Worm (Caenorhabditis elegans): Measurements from ENCODE around the gene mltn-12.

mltn-12 gene

DNA sequence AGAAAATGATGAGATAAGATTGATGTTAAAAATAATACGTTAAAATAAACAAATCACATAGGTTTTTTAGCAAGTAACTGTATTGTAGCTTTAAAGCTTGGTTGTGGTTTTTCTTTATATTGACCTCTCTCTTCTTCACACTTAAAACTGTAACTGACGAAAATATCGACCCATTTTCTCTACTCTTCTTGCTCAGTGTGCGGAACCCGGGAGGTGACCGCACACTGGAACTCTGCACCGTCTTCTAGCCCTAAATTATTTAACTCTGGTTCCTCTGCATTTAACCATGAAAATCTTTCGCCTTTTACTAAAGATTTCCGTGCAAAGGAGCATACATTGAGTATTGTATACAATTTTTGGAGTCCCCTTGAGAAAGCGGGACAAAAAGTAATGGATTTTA is 1.6 kb downstream of the mltn-12 start:
- TF ChIP-seq flt-1 (GFP tag; IDR thresholded peaks at IDR 0.05), result no peak
- TF ChIP-seq ztf-29 (GFP tag; IDR thresholded peaks at IDR 0.05), result no peak
- no peak for TF ChIP-seq cog-1 (tag; optimal IDR thresholded peaks at IDR 0.05)
- TF ChIP-seq klf-2 (GFP tag; conservative IDR thresholded peaks at IDR 0.05), result no peak
- no peak for TF ChIP-seq T22C8.4 (GFP tag; IDR thresholded peaks at IDR 0.05)
- TF ChIP-seq med-1 (GFP tag; optimal IDR thresholded peaks at IDR 0.05; ENCODE audit: insufficient read depth), result no peak
- TF ChIP-seq ref-1 (GFP tag; conservative IDR thresholded peaks at IDR 0.05), result no peak
- TF ChIP-seq ztf-23 (GFP tag; IDR thresholded peaks at IDR 0.05), result no peak
- no peak for TF ChIP-seq tab-1 (GFP tag; IDR thresholded peaks at IDR 0.05)

DNA sequence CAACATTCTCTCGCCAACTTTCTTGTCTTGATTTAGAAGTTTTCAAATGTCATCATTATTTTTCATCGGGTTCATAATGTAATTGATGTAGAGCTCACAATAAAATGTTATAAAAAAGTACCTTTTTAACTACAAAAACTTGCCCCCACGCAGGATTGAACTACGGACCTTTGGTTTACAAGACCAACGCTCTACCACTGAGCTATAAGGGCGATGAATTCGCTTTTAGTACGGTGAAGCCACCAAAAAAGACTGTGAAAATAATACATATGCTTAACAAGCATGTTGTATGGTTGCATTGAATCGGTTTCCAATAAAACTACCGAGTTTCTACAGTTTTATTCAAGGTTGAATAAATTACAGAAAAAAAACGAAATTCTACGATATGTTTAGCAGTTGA is 7.8 kb downstream of the mltn-12 start:
- TF ChIP-seq ztf-29 (GFP tag; IDR thresholded peaks at IDR 0.05), result no peak
- no peak for TF ChIP-seq flt-1 (GFP tag; IDR thresholded peaks at IDR 0.05)
- TF ChIP-seq cog-1 (tag; optimal IDR thresholded peaks at IDR 0.05), result no peak
- TF ChIP-seq klf-2 (GFP tag; conservative IDR thresholded peaks at IDR 0.05), result no peak
- no peak for TF ChIP-seq T22C8.4 (GFP tag; IDR thresholded peaks at IDR 0.05)
- no peak for TF ChIP-seq tab-1 (GFP tag; IDR thresholded peaks at IDR 0.05)
- no peak for TF ChIP-seq ztf-23 (GFP tag; IDR thresholded peaks at IDR 0.05)
- TF ChIP-seq med-1 (GFP tag; optimal IDR thresholded peaks at IDR 0.05; ENCODE audit: insufficient read depth), result no peak
- TF ChIP-seq ref-1 (GFP tag; conservative IDR thresholded peaks at IDR 0.05), result no peak

DNA sequence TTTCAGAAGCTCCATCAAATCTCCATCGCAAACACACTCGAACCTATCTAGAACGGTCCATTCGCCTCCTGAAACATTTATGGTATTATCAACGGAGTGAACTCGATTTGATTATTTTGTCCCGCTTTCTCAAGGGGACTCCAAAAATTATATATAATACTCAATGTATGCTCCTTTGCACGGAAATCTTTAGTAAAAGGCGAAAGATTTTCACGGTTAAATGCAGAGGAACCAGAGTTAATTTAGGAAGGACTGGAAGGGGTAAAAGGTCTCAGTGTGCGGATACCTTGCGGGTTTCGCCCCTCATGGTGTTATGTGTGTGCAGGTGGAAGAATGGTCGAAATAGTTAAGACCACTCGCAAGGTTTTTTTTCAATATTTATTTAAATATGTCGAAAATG is 8.3 kb downstream of the mltn-12 start:
- TF ChIP-seq tab-1 (GFP tag; IDR thresholded peaks at IDR 0.05) (no peak), ztf-23 (GFP tag; IDR thresholded peaks at IDR 0.05) (no peak), flt-1 (GFP tag; IDR thresholded peaks at IDR 0.05) (no peak), klf-2 (GFP tag; conservative IDR thresholded peaks at IDR 0.05) (no peak), med-1 (GFP tag; optimal IDR thresholded peaks at IDR 0.05; ENCODE audit: insufficient read depth) (no peak), ztf-29 (GFP tag; IDR thresholded peaks at IDR 0.05) (no peak), cog-1 (tag; optimal IDR thresholded peaks at IDR 0.05) (no peak)

DNA sequence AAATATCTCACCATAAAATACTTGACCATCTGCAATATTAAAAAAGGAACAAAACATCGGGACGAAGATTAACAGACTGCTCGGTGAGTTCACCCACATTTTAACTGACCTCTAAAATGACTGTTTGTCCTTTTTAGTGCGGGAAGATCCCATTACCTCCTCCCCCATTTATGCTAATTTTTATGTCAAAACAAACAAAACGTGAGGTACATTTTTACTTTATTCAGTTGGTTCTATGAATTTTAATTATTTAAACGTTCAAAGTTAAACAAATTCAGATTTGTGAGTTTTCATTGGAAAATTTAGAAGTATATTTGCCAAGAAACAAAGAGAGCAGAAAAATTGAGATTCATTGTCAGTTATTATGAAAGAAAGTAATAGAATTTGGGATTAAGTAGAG is 9.8 kb downstream of the mltn-12 start, which contains the start of gene C53D6.8:
Gene C53D6.8 (minus strand): TSS at position 101 of the 400 bp plus-strand sequence.
- no peak for TF ChIP-seq flt-1 (GFP tag; IDR thresholded peaks at IDR 0.05)
- TF ChIP-seq tab-1 (GFP tag; IDR thresholded peaks at IDR 0.05), result no peak
- no peak for TF ChIP-seq cog-1 (tag; optimal IDR thresholded peaks at IDR 0.05)
- TF ChIP-seq med-1 (GFP tag; optimal IDR thresholded peaks at IDR 0.05; ENCODE audit: insufficient read depth), result no peak
- no peak for TF ChIP-seq ztf-29 (GFP tag; IDR thresholded peaks at IDR 0.05)
- TF ChIP-seq ztf-23 (GFP tag; IDR thresholded peaks at IDR 0.05), result no peak
- TF ChIP-seq ref-1 (GFP tag; conservative IDR thresholded peaks at IDR 0.05), result no peak
- no peak for TF ChIP-seq klf-2 (GFP tag; conservative IDR thresholded peaks at IDR 0.05)
- TF ChIP-seq T22C8.4 (GFP tag; IDR thresholded peaks at IDR 0.05), result no peak

DNA sequence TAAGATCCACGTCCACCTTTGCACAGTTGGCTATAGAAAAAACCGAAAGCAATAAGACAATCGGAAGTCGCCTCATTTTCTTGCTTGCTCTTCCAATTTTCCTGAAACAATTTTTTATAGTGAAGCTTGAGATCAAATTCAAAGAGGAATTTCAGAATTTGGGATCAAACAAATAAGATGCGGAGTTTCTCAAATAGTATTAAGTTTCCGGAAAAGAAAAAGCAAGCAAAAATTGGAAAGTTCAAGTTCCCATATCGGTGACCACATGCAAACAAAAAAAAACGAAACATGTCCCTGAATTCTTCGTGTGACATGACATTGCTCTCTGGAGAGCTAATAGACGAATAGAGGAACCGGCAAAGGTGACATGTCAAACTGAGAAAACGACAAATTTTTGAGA is 12.4 kb downstream of the mltn-12 start, which contains the start of gene unc-129:
Gene unc-129 (minus strand): TSS at position 101 of the 400 bp plus-strand sequence.
- TF ChIP-seq tab-1 (GFP tag; IDR thresholded peaks at IDR 0.05) (no peak), ztf-29 (GFP tag; IDR thresholded peaks at IDR 0.05) (no peak), ztf-23 (GFP tag; IDR thresholded peaks at IDR 0.05) (no peak), ref-1 (GFP tag; conservative IDR thresholded peaks at IDR 0.05) (no peak), T22C8.4 (GFP tag; IDR thresholded peaks at IDR 0.05) (no peak), flt-1 (GFP tag; IDR thresholded peaks at IDR 0.05) (no peak), klf-2 (GFP tag; conservative IDR thresholded peaks at IDR 0.05) (no peak), med-1 (GFP tag; optimal IDR thresholded peaks at IDR 0.05; ENCODE audit: insufficient read depth) (no peak), cog-1 (tag; optimal IDR thresholded peaks at IDR 0.05) (no peak)

DNA sequence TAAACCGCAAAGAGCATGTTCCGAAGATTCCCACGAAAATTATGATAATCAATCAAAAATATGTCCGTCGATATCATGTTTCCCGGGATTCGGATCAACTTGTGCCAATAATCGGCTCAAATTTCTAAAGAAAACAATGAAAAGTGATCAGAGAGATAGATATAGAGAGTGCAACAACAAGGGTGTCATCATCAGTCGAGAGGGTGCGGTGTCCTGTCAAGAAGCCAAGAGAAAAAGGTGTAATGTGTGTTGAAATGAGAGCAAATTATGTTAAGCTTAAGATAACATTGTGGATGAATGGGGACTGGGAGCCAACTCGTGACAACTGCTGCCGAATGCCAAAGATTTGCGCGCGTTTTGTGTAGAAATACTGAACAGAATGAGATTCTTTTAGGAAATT is 15.1 kb downstream of the mltn-12 start:
- TF ChIP-seq ref-1 (GFP tag; conservative IDR thresholded peaks at IDR 0.05), result no peak
- no peak for TF ChIP-seq ztf-29 (GFP tag; IDR thresholded peaks at IDR 0.05)
- no peak for TF ChIP-seq med-1 (GFP tag; optimal IDR thresholded peaks at IDR 0.05; ENCODE audit: insufficient read depth)
- no peak for TF ChIP-seq T22C8.4 (GFP tag; IDR thresholded peaks at IDR 0.05)
- no peak for TF ChIP-seq klf-2 (GFP tag; conservative IDR thresholded peaks at IDR 0.05)
- no peak for TF ChIP-seq flt-1 (GFP tag; IDR thresholded peaks at IDR 0.05)
- TF ChIP-seq ztf-23 (GFP tag; IDR thresholded peaks at IDR 0.05), result no peak
- TF ChIP-seq cog-1 (tag; optimal IDR thresholded peaks at IDR 0.05), result no peak
- no peak for TF ChIP-seq tab-1 (GFP tag; IDR thresholded peaks at IDR 0.05)

DNA sequence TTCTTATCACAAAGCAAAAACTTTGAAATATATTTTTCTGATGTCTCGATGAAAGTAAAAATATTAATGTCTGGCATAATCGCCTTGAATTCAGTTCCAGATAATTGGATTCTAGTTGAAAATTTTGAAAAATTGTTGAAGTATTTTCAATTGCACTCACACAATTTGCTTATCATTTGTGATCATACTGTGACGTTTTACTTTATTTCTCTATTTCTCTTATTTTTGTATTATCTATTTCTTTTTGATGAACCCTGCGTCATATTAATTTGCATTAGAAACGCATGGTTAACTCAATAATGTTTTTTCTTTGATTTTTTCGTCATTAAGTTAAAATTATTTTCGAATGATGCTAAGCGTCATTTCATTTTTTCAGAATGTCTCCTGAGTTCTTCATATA is 17.4 kb downstream of the mltn-12 start, which contains the start of gene C53D6.11:
Gene C53D6.11 (plus strand): TSS at position 328 of the 400 bp plus-strand sequence.
- TF ChIP-seq flt-1 (GFP tag; IDR thresholded peaks at IDR 0.05) (no peak), med-1 (GFP tag; optimal IDR thresholded peaks at IDR 0.05; ENCODE audit: insufficient read depth) (no peak), ztf-29 (GFP tag; IDR thresholded peaks at IDR 0.05) (no peak), cog-1 (tag; optimal IDR thresholded peaks at IDR 0.05) (no peak), ztf-23 (GFP tag; IDR thresholded peaks at IDR 0.05) (no peak), T22C8.4 (GFP tag; IDR thresholded peaks at IDR 0.05) (no peak), klf-2 (GFP tag; conservative IDR thresholded peaks at IDR 0.05) (no peak), tab-1 (GFP tag; IDR thresholded peaks at IDR 0.05) (no peak), ref-1 (GFP tag; conservative IDR thresholded peaks at IDR 0.05) (no peak)

DNA sequence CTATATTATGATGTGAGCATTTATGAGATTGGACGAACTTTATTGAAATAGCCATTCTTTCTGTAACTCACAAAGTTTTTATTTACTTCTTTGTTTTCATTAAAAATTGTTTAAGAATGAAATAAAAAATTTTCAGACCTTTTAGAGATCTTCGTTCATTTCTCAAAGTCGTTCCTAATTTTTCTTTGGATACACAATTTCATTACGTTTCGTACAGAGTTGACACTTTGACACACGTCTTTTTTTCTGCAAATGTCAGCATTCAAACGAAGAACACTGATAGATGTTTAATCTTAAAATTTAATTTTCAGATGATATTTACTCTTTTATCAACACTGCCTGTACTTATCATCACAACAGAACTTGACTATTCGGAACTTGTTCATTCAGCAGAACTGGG is 23.6 kb downstream of the mltn-12 start, which contains the start of gene acc-2:
Gene acc-2 (plus strand): TSS at position 301 of the 400 bp plus-strand sequence.
- TF ChIP-seq cog-1 (tag; optimal IDR thresholded peaks at IDR 0.05) (no peak), ztf-23 (GFP tag; IDR thresholded peaks at IDR 0.05) (no peak), med-1 (GFP tag; optimal IDR thresholded peaks at IDR 0.05; ENCODE audit: insufficient read depth) (no peak)

DNA sequence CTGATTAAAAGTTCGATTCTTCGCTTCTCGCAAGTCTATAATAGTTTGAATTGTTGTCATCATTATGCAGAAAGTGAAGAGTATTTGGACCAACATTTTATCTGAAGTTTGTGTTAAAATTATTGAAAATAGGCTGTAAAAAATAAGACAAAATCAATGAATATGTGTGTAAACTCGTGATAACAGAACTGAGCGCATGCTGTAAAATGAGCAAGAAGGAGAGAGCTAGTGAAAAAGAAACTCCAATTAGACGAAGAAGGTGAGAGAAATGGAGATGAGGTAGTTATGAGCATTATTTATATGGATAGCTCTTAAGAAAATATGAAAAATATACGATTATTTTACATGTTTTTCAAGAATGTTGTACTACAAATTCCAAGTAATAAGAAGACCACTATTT is 28.0 kb downstream of the mltn-12 start, which contains the start of gene C53D6.4:
Gene C53D6.4 (minus strand): TSS at position 101 of the 400 bp plus-strand sequence.
- no peak for TF ChIP-seq ztf-23 (GFP tag; IDR thresholded peaks at IDR 0.05)
- TF ChIP-seq T22C8.4 (GFP tag; IDR thresholded peaks at IDR 0.05), result no peak
- no peak for TF ChIP-seq tab-1 (GFP tag; IDR thresholded peaks at IDR 0.05)
- no peak for TF ChIP-seq cog-1 (tag; optimal IDR thresholded peaks at IDR 0.05)
- no peak for TF ChIP-seq ref-1 (GFP tag; conservative IDR thresholded peaks at IDR 0.05)

DNA sequence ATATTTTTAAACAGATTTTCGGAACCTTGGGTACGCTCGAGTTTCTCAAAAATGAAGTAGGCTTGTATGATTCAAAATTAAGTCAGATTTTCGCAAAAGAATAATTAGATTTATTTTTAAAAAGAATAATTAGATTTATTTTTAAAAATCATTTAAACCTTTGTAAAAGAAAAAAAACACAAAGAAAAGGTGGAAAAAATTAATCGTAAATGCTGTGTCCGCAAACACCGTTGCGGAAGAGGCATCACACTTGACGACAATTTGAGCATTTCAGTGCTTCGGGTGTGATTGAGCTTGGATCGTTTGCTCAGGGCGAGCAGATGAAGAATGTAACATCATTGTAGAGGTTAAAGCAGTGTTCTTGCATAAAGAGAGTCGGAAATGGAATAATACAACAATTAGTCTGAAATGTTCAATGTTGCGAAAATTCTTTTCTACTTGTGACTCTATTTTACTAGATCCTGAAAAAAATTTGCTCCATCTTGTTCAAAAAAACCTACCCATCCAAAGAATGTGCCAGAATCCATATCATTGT is 28.4 kb downstream of the mltn-12 start:
- TF ChIP-seq ref-1 (GFP tag; conservative IDR thresholded peaks at IDR 0.05), result no peak
- TF ChIP-seq tab-1 (GFP tag; IDR thresholded peaks at IDR 0.05), result no peak
- TF ChIP-seq med-1 (GFP tag; optimal IDR thresholded peaks at IDR 0.05; ENCODE audit: insufficient read depth), result no peak
- no peak for TF ChIP-seq ztf-29 (GFP tag; IDR thresholded peaks at IDR 0.05)
- no peak for TF ChIP-seq ztf-23 (GFP tag; IDR thresholded peaks at IDR 0.05)
- no peak for TF ChIP-seq flt-1 (GFP tag; IDR thresholded peaks at IDR 0.05)
- TF ChIP-seq T22C8.4 (GFP tag; IDR thresholded peaks at IDR 0.05), result no peak
- no peak for TF ChIP-seq klf-2 (GFP tag; conservative IDR thresholded peaks at IDR 0.05)
- no peak for TF ChIP-seq cog-1 (tag; optimal IDR thresholded peaks at IDR 0.05)

Measured in whole organism, midembryonic.